Worm (Caenorhabditis elegans) whole organism, L3 larva: ENCODE data around the gene gvd-1.

Experiments
- R02D3.7 ChIP-seq: fragments of 150-350 bp; optimal IDR thresholded peaks from 2 replicates; lab custom pipeline; 2014; ENCODE audit warnings: missing biosample characterization, missing genetic modification characterization
- ZK546.5 ChIP-seq: sonication (generic microtip); optimal IDR thresholded peaks from 2 replicates; lab custom pipeline; 2017; ENCODE audit warnings: missing biosample characterization, missing genetic modification characterization
- aly-2 ChIP-seq: fragments of 150-350 bp; optimal IDR thresholded peaks from 2 replicates; lab custom pipeline; 2014; ENCODE audit warnings: missing biosample characterization, missing genetic modification characterization
- ama-1 ChIP-seq: fragments of 150-350 bp; optimal IDR thresholded peaks from 2 replicates; lab custom pipeline; 2018
- ceh-16 ChIP-seq: sonication (generic microtip); optimal IDR thresholded peaks from 2 replicates; lab custom pipeline; 2017; ENCODE audit warnings: missing biosample characterization, missing genetic modification characterization
- ceh-28 ChIP-seq: fragments of 150-350 bp; optimal IDR thresholded peaks from 2 replicates; lab custom pipeline; 2014; ENCODE audit warnings: missing biosample characterization, missing genetic modification reagents, missing genetic modification characterization
- ceh-82 ChIP-seq: fragments of 150-350 bp; optimal IDR thresholded peaks from 2 replicates; lab custom pipeline; 2014; ENCODE audit warnings: missing biosample characterization, missing genetic modification characterization
- ceh-9 ChIP-seq: sonication (generic microtip); optimal IDR thresholded peaks from 2 replicates; lab custom pipeline; 2018; ENCODE audit warnings: missing biosample characterization, missing genetic modification characterization
- egl-27 ChIP-seq: sonication (generic microtip); optimal IDR thresholded peaks from 4 replicates; lab custom pipeline; 2017; ENCODE audit warnings: missing biosample characterization, missing genetic modification reagents, missing genetic modification characterization
- egl-5 ChIP-seq: fragments of 150-350 bp; optimal IDR thresholded peaks from 2 replicates; lab custom pipeline; 2017; ENCODE audit warnings: missing biosample characterization, missing genetic modification reagents, missing genetic modification characterization, inconsistent platforms
- elt-1 ChIP-seq: fragments of 150-350 bp; optimal IDR thresholded peaks from 2 replicates; lab custom pipeline; 2014; ENCODE audit warnings: missing biosample characterization, missing genetic modification characterization
- elt-2 ChIP-seq: sonication (generic microtip); optimal IDR thresholded peaks from 2 replicates; lab custom pipeline; 2016; ENCODE audit warnings: missing genetic modification reagents, mild to moderate bottlenecking, missing genetic modification characterization, missing compliant biosample characterization
- elt-3 ChIP-seq, 3 experiments: fragments of 150-350 bp in 1 of 3; sonication (generic microtip) in 2 of 3; optimal IDR thresholded peaks; 2 replicates in 2 of 3; 4 replicates in 1 of 3; lab custom pipeline; 2014 to 2017; ENCODE audit warnings: missing biosample characterization in 3 of 3, missing genetic modification characterization in 3 of 3
- eor-1 ChIP-seq, 2 experiments: fragments of 150-350 bp; optimal IDR thresholded peaks; 2 replicates each; lab custom pipeline; 2014 to 2018; ENCODE audit warnings: missing biosample characterization in 2 of 2, missing genetic modification characterization in 2 of 2
- fkh-10 ChIP-seq: sonication (generic microtip); optimal IDR thresholded peaks from 2 replicates; lab custom pipeline; 2017; ENCODE audit warnings: missing biosample characterization, missing genetic modification reagents, missing genetic modification characterization
- fkh-2 ChIP-seq: fragments of 150-350 bp; optimal IDR thresholded peaks from 2 replicates; lab custom pipeline; 2014; ENCODE audit warnings: missing biosample characterization, missing genetic modification reagents, missing genetic modification characterization
- fos-1 ChIP-seq: fragments of 150-350 bp; optimal IDR thresholded peaks from 2 replicates; lab custom pipeline; 2014; ENCODE audit warnings: missing biosample characterization, missing genetic modification characterization
- jun-1 ChIP-seq: fragments of 150-350 bp; optimal IDR thresholded peaks from 2 replicates; lab custom pipeline; 2014; ENCODE audit warnings: missing biosample characterization, missing genetic modification reagents, missing genetic modification characterization
- lsy-12 ChIP-seq: sonication (generic microtip); optimal IDR thresholded peaks from 2 replicates; lab custom pipeline; 2016; ENCODE audit warnings: mild to moderate bottlenecking, missing genetic modification characterization, missing compliant biosample characterization
- mdl-1 ChIP-seq: fragments of 150-350 bp; optimal IDR thresholded peaks from 2 replicates; lab custom pipeline; 2014; ENCODE audit warnings: missing biosample characterization, missing genetic modification characterization
- nhr-23 ChIP-seq: fragments of 150-350 bp; optimal IDR thresholded peaks from 2 replicates; lab custom pipeline; 2014; ENCODE audit warnings: missing biosample characterization, missing genetic modification reagents, missing genetic modification characterization
- nhr-237 ChIP-seq: fragments of 150-350 bp; optimal IDR thresholded peaks from 2 replicates; lab custom pipeline; 2014; ENCODE audit warnings: missing biosample characterization, missing genetic modification characterization
- nhr-25 ChIP-seq: sonication (generic microtip); optimal IDR thresholded peaks from 2 replicates; lab custom pipeline; 2017; ENCODE audit warnings: missing biosample characterization, missing genetic modification characterization
- nhr-28 ChIP-seq: fragments of 150-350 bp; optimal IDR thresholded peaks from 2 replicates; lab custom pipeline; 2014; ENCODE audit warnings: missing biosample characterization, missing genetic modification characterization
- nhr-43 ChIP-seq: sonication (generic microtip); optimal IDR thresholded peaks from 2 replicates; lab custom pipeline; 2016; ENCODE audit warnings: mild to moderate bottlenecking, missing genetic modification characterization, missing compliant biosample characterization; ENCODE audit not compliant: poor library complexity, severe bottlenecking
- nhr-67 ChIP-seq: fragments of 150-350 bp; optimal IDR thresholded peaks from 2 replicates; lab custom pipeline; 2014; ENCODE audit warnings: missing biosample characterization, missing genetic modification characterization
- nhr-76 ChIP-seq: fragments of 150-350 bp; sonication (generic microtip); optimal IDR thresholded peaks from 5 replicates; lab custom pipeline; 2014; ENCODE audit warnings: missing biosample characterization, missing genetic modification characterization
- nhr-77 ChIP-seq: fragments of 150-350 bp; optimal IDR thresholded peaks from 2 replicates; lab custom pipeline; 2014; ENCODE audit warnings: missing biosample characterization, missing genetic modification characterization
- pha-4 ChIP-seq: fragments of 150-350 bp; optimal IDR thresholded peaks from 2 replicates; lab custom pipeline; 2014; ENCODE audit warnings: missing biosample characterization, missing genetic modification reagents, missing genetic modification characterization
- pqm-1 ChIP-seq: fragments of 150-350 bp; optimal IDR thresholded peaks from 2 replicates; lab custom pipeline; 2017; ENCODE audit warnings: missing biosample characterization, missing genetic modification characterization, inconsistent platforms
- sea-2 ChIP-seq: fragments of 150-350 bp; sonication (generic microtip); optimal IDR thresholded peaks from 4 replicates; lab custom pipeline; 2014; ENCODE audit warnings: missing biosample characterization, missing genetic modification reagents, missing genetic modification characterization
- skn-1 ChIP-seq: fragments of 150-350 bp; optimal IDR thresholded peaks from 2 replicates; lab custom pipeline; 2014; ENCODE audit warnings: missing biosample characterization, missing genetic modification characterization
- snpc-4 ChIP-seq: fragments of 150-350 bp; optimal IDR thresholded peaks from 2 replicates; lab custom pipeline; 2014; ENCODE audit warnings: missing biosample characterization, missing genetic modification characterization
- tbx-2 ChIP-seq: sonication (generic microtip); optimal IDR thresholded peaks from 2 replicates; lab custom pipeline; 2016; ENCODE audit warnings: mild to moderate bottlenecking, missing genetic modification characterization, missing compliant biosample characterization
- unc-62 ChIP-seq: fragments of 150-350 bp; sonication (generic microtip); optimal IDR thresholded peaks from 4 replicates; lab custom pipeline; 2014; ENCODE audit warnings: missing biosample characterization, missing genetic modification reagents, missing genetic modification characterization
- zag-1 ChIP-seq: fragments of 150-350 bp; optimal IDR thresholded peaks from 2 replicates; lab custom pipeline; 2014; ENCODE audit warnings: missing biosample characterization, missing genetic modification characterization
- ztf-11 ChIP-seq: fragments of 150-350 bp; optimal IDR thresholded peaks from 2 replicates; lab custom pipeline; 2014; ENCODE audit warnings: missing biosample characterization, missing genetic modification characterization
- ztf-4 ChIP-seq: fragments of 150-350 bp; optimal IDR thresholded peaks from 2 replicates; lab custom pipeline; 2014; ENCODE audit warnings: missing biosample characterization, missing genetic modification characterization

Gene gvd-1

DNA sequence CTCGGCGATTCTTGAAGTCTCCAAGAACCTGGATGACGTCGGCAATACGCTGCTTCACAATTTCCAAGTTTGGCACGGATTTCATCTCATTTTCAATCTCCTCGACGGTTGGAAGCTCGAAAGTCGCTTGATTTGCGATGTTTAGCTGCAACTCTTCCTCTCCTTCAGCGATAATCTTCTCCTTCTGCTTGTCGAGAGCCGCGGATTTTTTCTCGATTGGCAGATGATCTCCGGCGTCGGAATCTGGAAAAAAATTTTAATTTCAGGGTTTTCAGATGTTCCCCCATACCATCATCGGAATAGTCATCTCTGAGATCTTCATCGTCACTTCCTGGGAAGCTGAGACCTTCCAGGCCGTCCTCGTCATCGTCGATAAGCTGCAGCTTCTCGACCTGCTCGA, 17.6 kb upstream of the gvd-1 start:
- TF ChIP-seq fos-1 (tag; lab: Kevin White, UChicago): no peak
- TF ChIP-seq aly-2 (tag; lab: Kevin White, UChicago): no peak
- no peak for TF ChIP-seq ztf-4 (tag; lab: Kevin White, UChicago)
- no peak for TF ChIP-seq zag-1 (tag; lab: Kevin White, UChicago)

DNA sequence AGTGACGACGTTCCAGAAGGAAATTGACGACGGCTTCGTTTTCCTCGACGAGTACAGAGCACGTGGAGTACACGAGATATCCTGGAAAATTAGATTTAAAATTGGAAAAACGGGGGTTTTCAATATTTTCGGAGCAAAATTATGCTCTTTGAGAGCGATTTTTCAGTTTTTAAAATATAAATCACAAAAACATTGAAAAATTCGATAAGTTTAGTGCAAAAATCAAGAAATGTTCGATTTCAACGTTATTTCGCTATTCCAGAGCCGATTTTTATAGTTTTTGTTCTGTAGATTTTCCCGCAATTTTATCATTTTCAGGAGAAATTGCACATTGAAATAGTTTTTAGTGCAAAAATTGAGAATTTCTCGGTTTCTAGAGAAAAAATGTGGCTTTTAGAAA, 15.5 kb upstream of the gvd-1 start, which contains the start of gene W07E6.5:
W07E6.5 (plus strand) TSS at position 301 of the 400 bp plus-strand sequence.
- no peak for TF ChIP-seq nhr-67 (tag; lab: Kevin White, UChicago)
- TF ChIP-seq R02D3.7 (tag; lab: Kevin White, UChicago): no peak
- TF ChIP-seq jun-1: no peak
- no peak for TF ChIP-seq elt-3 (tag; optimal IDR thresholded peaks at IDR 0.05; lab: Kevin White, UChicago)
- no peak for TF ChIP-seq nhr-23 (tag; lab: Kevin White, UChicago)
- no peak for TF ChIP-seq nhr-28 (tag; lab: Kevin White, UChicago)

DNA sequence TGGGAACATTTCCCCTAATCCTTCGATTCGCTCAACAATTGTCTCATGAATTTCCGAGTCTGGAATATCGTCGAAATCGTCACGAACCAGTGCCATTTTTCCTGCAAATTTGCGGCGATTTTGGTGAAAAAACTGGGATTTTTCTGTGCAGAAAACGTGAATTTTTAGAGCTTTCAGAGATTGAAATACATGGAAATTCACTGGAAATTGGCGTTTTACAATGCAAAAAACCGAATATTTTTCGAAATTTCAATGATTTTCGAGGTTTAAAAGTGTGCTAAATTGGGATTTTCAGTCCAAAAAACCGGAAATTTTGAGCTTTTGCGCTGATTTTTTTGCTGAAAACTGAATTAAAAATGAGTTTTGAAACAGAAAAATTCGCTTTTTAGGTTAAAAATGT, 12.7 kb upstream of the gvd-1 start, which contains the start of gene tomm-22:
tomm-22 (minus strand) TSS at position 101 of the 400 bp plus-strand sequence.
- no peak for TF ChIP-seq ztf-4 (tag; lab: Kevin White, UChicago)
- TF ChIP-seq ama-1 (lab: Kevin White, UChicago): no peak
- no peak for TF ChIP-seq ztf-11 (tag; lab: Kevin White, UChicago)
- no peak for TF ChIP-seq pha-4 (tag; lab: Kevin White, UChicago)
- no peak for TF ChIP-seq eor-1 (tag; optimal IDR thresholded peaks at IDR 0.05; lab: Kevin White, UChicago)
- no peak for TF ChIP-seq egl-5 (tag; lab: Kevin White, UChicago)
- no peak for TF ChIP-seq sea-2 (GFP tag; lab: Kevin White, UChicago)
- no peak for TF ChIP-seq jun-1
- TF ChIP-seq nhr-25 (tag; lab: Kevin White, UChicago): no peak
- TF ChIP-seq ZK546.5: no peak
- no peak for TF ChIP-seq egl-27 (tag; lab: Kevin White, UChicago)
- TF ChIP-seq snpc-4 (tag; lab: Kevin White, UChicago): no peak
- TF ChIP-seq nhr-76 (tag; lab: Kevin White, UChicago): no peak
- TF ChIP-seq nhr-77: no peak
- TF ChIP-seq elt-2 (tag; lab: Kevin White, UChicago): no peak
- no peak for TF ChIP-seq fos-1 (tag; lab: Kevin White, UChicago)

DNA sequence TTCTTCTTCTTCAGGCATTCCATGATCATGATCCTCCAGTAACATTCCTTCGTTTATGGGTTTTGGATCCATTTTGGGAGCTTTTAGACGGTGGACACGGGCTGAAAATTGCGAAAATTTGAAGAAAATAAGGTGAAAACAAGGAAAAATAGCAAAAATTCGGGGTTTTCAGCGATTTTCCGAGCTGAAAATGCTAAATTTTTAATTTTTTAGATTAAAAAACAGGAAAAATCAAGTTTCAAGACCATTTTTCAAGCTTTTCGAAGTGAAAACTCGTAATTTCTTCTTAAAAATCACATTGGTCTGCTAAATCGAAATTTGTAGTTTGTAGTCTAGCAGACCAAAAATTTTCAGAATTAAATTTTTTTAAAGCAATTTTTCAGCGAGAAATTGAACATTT, 9.6 kb upstream of the gvd-1 start, which contains the start of gene nfyb-1:
nfyb-1 (minus strand) TSS at position 101 of the 400 bp plus-strand sequence.
- TF ChIP-seq ceh-16 (no peak), snpc-4 (tag; lab: Kevin White, UChicago) (no peak), lsy-12 (tag; lab: Kevin White, UChicago) (no peak), pha-4 (tag; lab: Kevin White, UChicago) (no peak), nhr-28 (tag; lab: Kevin White, UChicago) (no peak), tbx-2 (no peak), nhr-43 (tag; lab: Kevin White, UChicago) (no peak), fos-1 (tag; lab: Kevin White, UChicago) (no peak), zag-1 (tag; lab: Kevin White, UChicago) (no peak), nhr-25 (tag; lab: Kevin White, UChicago) (no peak), pqm-1 (tag; lab: Kevin White, UChicago) (no peak), jun-1 (no peak), fkh-10 (GFP tag; lab: Kevin White, UChicago) (no peak), egl-27 (tag; lab: Kevin White, UChicago) (no peak), eor-1 (tag; optimal IDR thresholded peaks at IDR 0.05; lab: Kevin White, UChicago) (no peak), ztf-11 (tag; lab: Kevin White, UChicago) (no peak)

DNA sequence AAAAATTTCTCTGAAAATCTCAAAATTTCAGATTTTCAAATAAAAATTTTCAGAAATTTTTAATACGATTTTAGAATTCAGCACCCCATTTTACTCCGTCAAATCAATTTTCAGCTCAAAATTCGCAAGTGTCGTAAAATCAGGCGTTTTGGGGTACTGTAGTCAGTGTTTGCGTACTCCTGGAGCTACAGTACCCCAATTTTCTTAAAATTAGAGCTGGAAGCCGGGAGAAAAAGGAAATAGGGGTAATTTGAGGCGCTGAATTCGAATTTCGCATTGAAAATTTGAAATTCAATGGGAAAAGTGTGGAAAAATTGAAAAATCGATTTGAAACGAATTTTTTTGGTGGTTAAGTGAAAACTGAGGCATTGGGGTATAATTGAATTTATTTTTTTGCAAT, 3.6 kb upstream of the gvd-1 start:
- no peak for TF ChIP-seq mdl-1 (tag; lab: Kevin White, UChicago)
- no peak for TF ChIP-seq ceh-16
- TF ChIP-seq nhr-28 (tag; lab: Kevin White, UChicago): no peak
- no peak for TF ChIP-seq fkh-10 (GFP tag; lab: Kevin White, UChicago)
- no peak for TF ChIP-seq egl-5 (tag; lab: Kevin White, UChicago)
- TF ChIP-seq pqm-1 (tag; lab: Kevin White, UChicago): no peak
- no peak for TF ChIP-seq skn-1 (tag; lab: Kevin White, UChicago)
- TF ChIP-seq elt-1: no peak
- TF ChIP-seq ceh-82: no peak
- TF ChIP-seq nhr-23 (tag; lab: Kevin White, UChicago): no peak
- no peak for TF ChIP-seq nhr-43 (tag; lab: Kevin White, UChicago)
- TF ChIP-seq unc-62 (GFP tag; lab: Kevin White, UChicago): no peak
- TF ChIP-seq nhr-25 (tag; lab: Kevin White, UChicago): no peak
- TF ChIP-seq lsy-12 (tag; lab: Kevin White, UChicago): no peak
- no peak for TF ChIP-seq ceh-9 (tag; lab: Kevin White, UChicago)
- no peak for TF ChIP-seq nhr-67 (tag; lab: Kevin White, UChicago)
- TF ChIP-seq nhr-237 (tag; lab: Kevin White, UChicago): no peak
- TF ChIP-seq ceh-28 (tag; lab: Kevin White, UChicago): no peak
- TF ChIP-seq fos-1 (tag; lab: Kevin White, UChicago): no peak
- TF ChIP-seq fkh-2 (tag; lab: Kevin White, UChicago): no peak
